Fruit fly (Drosophila melanogaster) whole organism, adult: Measurements from ENCODE around the gene CG5890.

Experiments used
- CG1620 ChIP-seq: fragments of 200-800 bp; sonication (Bioruptor generic); optimal IDR thresholded peaks from 2 replicates; lab custom pipeline; 2016; ENCODE audit warnings: missing biosample characterization, missing genetic modification characterization
- CG7045 ChIP-seq: fragments of 200-800 bp; sonication (Bioruptor generic); optimal IDR thresholded peaks from 2 replicates; lab custom pipeline; 2017; ENCODE audit warnings: missing biosample characterization, mild to moderate bottlenecking, missing genetic modification characterization
- CG7101 ChIP-seq: fragments of 200-800 bp; sonication (Bioruptor generic); optimal IDR thresholded peaks from 2 replicates; lab custom pipeline; 2018; ENCODE audit warnings: missing biosample characterization, mild to moderate bottlenecking, missing genetic modification characterization, moderate library complexity
- Clk ChIP-seq: fragments of 200-800 bp; sonication (Bioruptor generic); optimal IDR thresholded peaks from 2 replicates; lab custom pipeline; 2017; ENCODE audit warnings: missing biosample characterization, missing genetic modification characterization
- bab1 ChIP-seq: fragments of 200-800 bp; sonication (Bioruptor generic); optimal IDR thresholded peaks from 3 replicates; lab custom pipeline; 2019; ENCODE audit warnings: missing biosample characterization, mild to moderate bottlenecking, missing genetic modification characterization, moderate library complexity
- cic ChIP-seq: fragments of 200-800 bp; sonication (Bioruptor generic); optimal IDR thresholded peaks from 2 replicates; lab custom pipeline; 2017; ENCODE audit warnings: missing biosample characterization, mild to moderate bottlenecking, missing genetic modification characterization, moderate library complexity
- kay ChIP-seq: fragments of 200-800 bp; sonication (Bioruptor generic); peaks from one replicate; lab custom pipeline; 2016; ENCODE audit warnings: missing biosample characterization, missing genetic modification characterization, borderline replicate concordance

DNA sequence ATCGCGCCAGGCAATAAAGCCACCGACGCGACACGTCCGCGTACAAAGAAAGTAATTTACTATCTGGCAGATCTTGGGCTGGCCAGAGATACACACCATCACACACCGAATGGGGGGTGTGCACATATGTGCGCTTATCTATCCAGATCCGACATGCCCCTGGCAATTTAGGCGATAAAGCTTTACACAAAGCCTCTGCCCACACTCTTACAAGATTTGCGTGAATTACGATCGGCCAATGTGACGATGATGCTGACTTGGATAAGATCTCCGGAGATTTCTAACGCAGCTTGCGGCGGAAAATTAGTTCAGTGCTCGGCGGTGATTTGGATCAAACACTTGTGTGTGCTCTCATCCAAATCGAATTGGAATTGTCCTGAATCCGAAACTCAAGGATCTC, 50.8 kb downstream of the CG5890 start, which contains the start of gene kumpel:
- TF ChIP-seq kay (no peak), CG7101 (tag; lab: Kevin White, UChicago) (no peak), CG7045 (GFP tag; lab: Kevin White, UChicago) (no peak), cic (peak; percentile 62), Clk (no peak), CG1620 (no peak), bab1 (no peak)
